Worm (Caenorhabditis elegans) whole organism, young adult: ENCODE results near the gene pyp-1.

ENCODE experiments used
- F23B12.7 ChIP-seq: sonication (generic microtip); optimal IDR thresholded peaks from 2 replicates; lab custom pipeline; 2017; ENCODE audit warnings: missing genetic modification characterization, mild to moderate bottlenecking, missing compliant biosample characterization, antibody characterized with exemption, moderate library complexity; ENCODE audit not compliant: insufficient read depth
- ama-1 ChIP-seq, 3 experiments: fragments of 150-350 bp in 1 of 3; sonication (generic microtip) in 2 of 3; optimal IDR thresholded peaks; 2 replicates each; lab custom pipeline; 2014 to 2018; ENCODE audit warnings: missing biosample characterization in 2 of 3, missing genetic modification characterization in 2 of 3, missing genetic modification reagents in 2 of 3
- efl-1 ChIP-seq: fragments of 150-350 bp; optimal IDR thresholded peaks from 2 replicates; lab custom pipeline; 2014; ENCODE audit warnings: missing biosample characterization, missing genetic modification reagents, missing genetic modification characterization
- ets-4 ChIP-seq: fragments of 200-800 bp; sonication (Bioruptor generic); optimal IDR thresholded peaks from 2 replicates; lab custom pipeline; 2018; ENCODE audit warnings: mild to moderate bottlenecking, missing genetic modification characterization, missing compliant biosample characterization
- lsl-1 ChIP-seq: fragments of 200-800 bp; sonication (Bioruptor generic); optimal IDR thresholded peaks from 2 replicates; lab custom pipeline; 2018; ENCODE audit warnings: mild to moderate bottlenecking, missing genetic modification characterization, moderate library complexity, missing compliant biosample characterization
- mel-28 ChIP-seq: sonication (generic microtip); optimal IDR thresholded peaks from 2 replicates; lab custom pipeline; 2016; ENCODE audit warnings: borderline replicate concordance, mild to moderate bottlenecking, missing genetic modification characterization, missing compliant biosample characterization
- nhr-90 ChIP-seq: sonication (generic microtip); optimal IDR thresholded peaks from 2 replicates; lab custom pipeline; 2016; ENCODE audit warnings: missing genotype, mild to moderate bottlenecking, missing genetic modification characterization, missing compliant biosample characterization
- pha-4 ChIP-seq: fragments of 150-350 bp; sonication (generic microtip); optimal IDR thresholded peaks from 2 replicates; lab custom pipeline; 2014; ENCODE audit warnings: missing biosample characterization, missing genetic modification reagents, missing genetic modification characterization
- sea-2 ChIP-seq: fragments of 200-800 bp; sonication (Bioruptor generic); IDR thresholded peaks from 2 replicates; pipeline ENCODE4 v1.3.6; 2022; ENCODE audit warnings: missing genetic modification characterization, missing compliant biosample characterization
- zim-3 ChIP-seq: sonication (generic microtip); optimal IDR thresholded peaks from 2 replicates; lab custom pipeline; 2017; ENCODE audit warnings: mild to moderate bottlenecking, missing genetic modification characterization, moderate library complexity, missing compliant biosample characterization
- ztf-6 ChIP-seq: fragments of 200-800 bp; sonication (Bioruptor generic); IDR thresholded peaks from 2 replicates; pipeline ENCODE4 v1.3.6; 2022; ENCODE audit warnings: missing genetic modification reagents, missing genetic modification characterization, missing compliant biosample characterization

DNA sequence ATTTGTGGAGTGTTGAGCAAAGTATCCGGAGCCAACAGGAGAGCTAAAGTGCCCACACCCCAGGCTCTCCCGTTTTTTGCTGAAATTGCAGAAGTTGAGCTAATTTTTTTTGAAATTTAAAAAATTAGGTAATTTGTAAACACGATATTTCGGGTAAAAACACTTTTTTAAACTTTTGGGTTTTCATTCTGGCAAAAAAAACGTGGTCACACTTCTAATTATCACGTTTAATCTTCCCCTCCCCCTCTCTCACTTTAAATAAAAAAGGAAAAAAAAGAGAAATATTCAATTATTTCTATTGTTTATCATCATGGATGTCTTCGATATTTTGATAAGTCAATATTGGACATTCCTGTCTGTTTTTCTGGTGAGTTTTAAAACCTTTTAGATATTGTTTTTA lies 34.3 kb upstream of the pyp-1 start, which contains the start of gene F44D12.6:
- TF ChIP-seq ets-4 (GFP tag; lab: Kevin White, UChicago) (no peak), sea-2 (GFP tag; lab: Robert Waterston, UW) (no peak), nhr-90 (tag; lab: Kevin White, UChicago) (no peak), zim-3 (tag; lab: Kevin White, UChicago) (no peak), lsl-1 (GFP tag; lab: Kevin White, UChicago) (no peak), pha-4 (tag; lab: Kevin White, UChicago) (no peak), ama-1 (optimal IDR thresholded peaks at IDR 0.05; lab: Kevin White, UChicago) (no peak), ama-1 (GFP tag; optimal IDR thresholded peaks at IDR 0.05; lab: Kevin White, UChicago) (no peak), efl-1 (no peak), ztf-6 (GFP tag; lab: Robert Waterston, UW) (no peak), F23B12.7 (tag; lab: Kevin White, UChicago) (no peak), mel-28 (tag; lab: Kevin White, UChicago) (no peak)
